Worm (Caenorhabditis elegans) whole organism, early embryonic: Measurements from ENCODE around the gene oac-3.

Experiments used
- B0310.2 ChIP-seq: sonication (generic microtip); optimal IDR thresholded peaks from 2 replicates; lab custom pipeline; 2016; ENCODE audit warnings: mild to moderate bottlenecking, missing genetic modification characterization, missing compliant biosample characterization
- F13C5.2 ChIP-seq: sonication (generic microtip); optimal IDR thresholded peaks from 2 replicates; lab custom pipeline; 2017; ENCODE audit warnings: mild to moderate bottlenecking, missing genetic modification characterization, inconsistent platforms, missing compliant biosample characterization
- aly-1 ChIP-seq: sonication (generic microtip); optimal IDR thresholded peaks from 2 replicates; lab custom pipeline; 2016; ENCODE audit warnings: missing genetic modification characterization, missing compliant biosample characterization
- ama-1 ChIP-seq: fragments of 150-350 bp; optimal IDR thresholded peaks from 2 replicates; lab custom pipeline; 2014
- ceh-13 ChIP-seq: fragments of 200-800 bp; sonication (Bioruptor generic); optimal IDR thresholded peaks from 2 replicates; lab custom pipeline; 2018; ENCODE audit warnings: mild to moderate bottlenecking, missing genetic modification characterization, missing compliant biosample characterization
- ceh-36 ChIP-seq: sonication (generic microtip); optimal IDR thresholded peaks from 2 replicates; lab custom pipeline; 2016; ENCODE audit warnings: missing genetic modification characterization, inconsistent platforms, missing compliant biosample characterization
- ets-7 ChIP-seq: sonication (generic microtip); optimal IDR thresholded peaks from 2 replicates; lab custom pipeline; 2016; ENCODE audit warnings: missing genotype, missing genetic modification characterization, missing compliant biosample characterization
- flt-1 ChIP-seq: fragments of 200-800 bp; sonication (Bioruptor generic); IDR thresholded peaks from 2 replicates; pipeline ENCODE4 v1.3.6; 2022; ENCODE audit warnings: missing genetic modification characterization, missing compliant biosample characterization
- hmbx-1 ChIP-seq: sonication (generic microtip); optimal IDR thresholded peaks from 2 replicates; lab custom pipeline; 2016; ENCODE audit warnings: mild to moderate bottlenecking, missing genetic modification characterization, missing compliant biosample characterization
- hmg-4 ChIP-seq: fragments of 200-800 bp; sonication (Bioruptor generic); optimal IDR thresholded peaks from 2 replicates; lab custom pipeline; 2018; ENCODE audit warnings: mild to moderate bottlenecking, missing genetic modification characterization, missing compliant biosample characterization
- hnd-1 ChIP-seq: sonication (generic microtip); optimal IDR thresholded peaks from 2 replicates; lab custom pipeline; 2016; ENCODE audit warnings: missing genetic modification characterization, missing compliant biosample characterization
- pes-1 ChIP-seq: fragments of 200-800 bp; sonication (Bioruptor generic); IDR thresholded peaks from 2 replicates; pipeline ENCODE4 v1.3.6; 2022; ENCODE audit warnings: missing genetic modification reagents, missing genetic modification characterization, missing compliant biosample characterization
- scrt-1 ChIP-seq: fragments of 200-800 bp; sonication (Bioruptor generic); IDR thresholded peaks from 2 replicates; pipeline ENCODE4 v1.3.6; 2022; ENCODE audit warnings: missing genetic modification characterization, missing compliant biosample characterization
- sea-1 ChIP-seq: fragments of 200-800 bp; sonication (Bioruptor generic); conservative IDR thresholded peaks from 2 replicates; pipeline ENCODE4 v1.3.6; 2022; ENCODE audit warnings: missing genetic modification characterization, missing compliant biosample characterization
- tbx-11 ChIP-seq: fragments of 200-800 bp; sonication (Bioruptor generic); IDR thresholded peaks from 2 replicates; pipeline ENCODE4 v1.3.6; 2022; ENCODE audit warnings: missing genetic modification characterization, missing compliant biosample characterization
- tbx-37 ChIP-seq: fragments of 200-800 bp; sonication (Bioruptor generic); conservative IDR thresholded peaks from 2 replicates; pipeline ENCODE4 v1.3.6; 2022; ENCODE audit warnings: missing genetic modification reagents, missing genetic modification characterization, missing compliant biosample characterization
- tra-4 ChIP-seq: sonication (generic microtip); optimal IDR thresholded peaks from 2 replicates; lab custom pipeline; 2017; ENCODE audit warnings: missing genetic modification characterization, missing compliant biosample characterization

oac-3 gene

DNA sequence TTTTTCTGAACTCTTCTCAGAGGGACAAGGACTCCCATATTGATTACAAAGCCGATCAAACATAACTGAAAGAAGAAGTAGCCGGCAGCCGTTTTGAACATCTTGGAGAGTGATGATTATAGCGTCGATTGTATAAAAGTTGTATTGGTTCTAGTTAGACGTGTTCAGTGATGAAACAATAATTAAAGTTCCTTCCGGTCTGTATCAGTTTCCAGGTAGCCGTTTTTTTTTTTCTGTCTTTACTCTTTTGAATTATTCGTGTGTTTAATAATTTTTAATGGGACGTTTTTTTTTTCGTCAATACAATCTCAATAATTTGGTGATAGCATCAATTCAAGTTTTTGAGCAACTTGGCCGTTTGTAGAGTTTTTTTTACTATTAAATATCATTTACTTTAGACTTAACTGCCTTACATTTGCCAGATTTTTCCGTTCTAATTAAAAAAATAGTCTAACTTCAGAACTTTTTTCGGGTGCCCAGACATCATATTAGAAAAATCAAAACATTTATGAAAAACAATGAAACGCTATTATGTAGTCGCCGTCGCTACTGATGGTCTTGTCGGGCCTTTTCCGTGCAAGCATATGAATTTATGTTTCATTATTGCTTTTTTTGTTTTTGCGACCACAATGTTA is 47.2 kb downstream of the oac-3 start, which contains the start of the genes srx-10 and clec-226:
srx-10 (minus strand) TSS at position 101 of the 635 bp plus-strand sequence.
clec-226 (plus strand) TSS at position 585 of the 635 bp plus-strand sequence.
- TF ChIP-seq sea-1, result no peak
- no peak for TF ChIP-seq flt-1
- no peak for TF ChIP-seq ceh-13 (GFP tag; lab: Kevin White, UChicago)
- no peak for TF ChIP-seq aly-1 (tag; lab: Kevin White, UChicago)
- TF ChIP-seq F13C5.2 (tag; lab: Kevin White, UChicago), result no peak
- no peak for TF ChIP-seq scrt-1 (GFP tag; lab: Robert Waterston, UW)
- no peak for TF ChIP-seq tbx-37
- no peak for TF ChIP-seq B0310.2 (tag; lab: Kevin White, UChicago)

- TF ChIP-seq ceh-13 (GFP tag; lab: Kevin White, UChicago), result no peak
- TF ChIP-seq hmbx-1, result no peak
- TF ChIP-seq tbx-37, result no peak
- TF ChIP-seq hnd-1, result no peak
- TF ChIP-seq sea-1, result no peak
- TF ChIP-seq F13C5.2 (tag; lab: Kevin White, UChicago), result no peak
- TF ChIP-seq hmg-4, result no peak
- no peak for TF ChIP-seq B0310.2 (tag; lab: Kevin White, UChicago)
- no peak for TF ChIP-seq flt-1
- no peak for TF ChIP-seq ets-7 (tag; lab: Kevin White, UChicago)
- no peak for TF ChIP-seq tra-4
- TF ChIP-seq ama-1 (lab: Kevin White, UChicago), result no peak
- no peak for TF ChIP-seq tbx-11 (GFP tag; lab: Robert Waterston, UW)
- no peak for TF ChIP-seq aly-1 (tag; lab: Kevin White, UChicago)
- no peak for TF ChIP-seq ceh-36 (tag; lab: Kevin White, UChicago)
- no peak for TF ChIP-seq scrt-1 (GFP tag; lab: Robert Waterston, UW)
- no peak for TF ChIP-seq pes-1 (GFP tag; lab: Robert Waterston, UW)
Observed at ce11 chrV:13949010-13949409, 49.7 kb downstream of the oac-3 start, which contains the start of gene R10D12.6. Gene R10D12.6 (plus strand): TSS chrV:13949310.

ce11 chrV:13949752-13950151 is 50.4 kb downstream of the oac-3 start, which contains the start of gene R10D12.7:
Gene R10D12.7 (plus strand): TSS chrV:13950052.
- TF ChIP-seq tbx-37, result no peak
- TF ChIP-seq hmbx-1, result no peak
- no peak for TF ChIP-seq scrt-1 (GFP tag; lab: Robert Waterston, UW)
- no peak for TF ChIP-seq hnd-1
- no peak for TF ChIP-seq flt-1
- no peak for TF ChIP-seq hmg-4
- TF ChIP-seq sea-1, result no peak
- TF ChIP-seq pes-1 (GFP tag; lab: Robert Waterston, UW), result no peak
- no peak for TF ChIP-seq F13C5.2 (tag; lab: Kevin White, UChicago)
- TF ChIP-seq ceh-13 (GFP tag; lab: Kevin White, UChicago), result no peak
- no peak for TF ChIP-seq B0310.2 (tag; lab: Kevin White, UChicago)
- TF ChIP-seq ets-7 (tag; lab: Kevin White, UChicago), result no peak
- TF ChIP-seq ceh-36 (tag; lab: Kevin White, UChicago), result no peak
- TF ChIP-seq aly-1 (tag; lab: Kevin White, UChicago), result no peak
- no peak for TF ChIP-seq ama-1 (lab: Kevin White, UChicago)
